Worm (Caenorhabditis elegans) whole organism, early embryonic: Measurements from ENCODE around the gene gcy-34.

Experiments used
- ama-1 ChIP-seq: fragments of 150-350 bp; optimal IDR thresholded peaks from 2 replicates; lab custom pipeline; 2014
- ets-7 ChIP-seq: sonication (generic microtip); optimal IDR thresholded peaks from 2 replicates; lab custom pipeline; 2016; ENCODE audit warnings: missing genotype, missing genetic modification characterization, missing compliant biosample characterization
- flt-1 ChIP-seq: fragments of 200-800 bp; sonication (Bioruptor generic); IDR thresholded peaks from 2 replicates; pipeline ENCODE4 v1.3.6; 2022; ENCODE audit warnings: missing genetic modification characterization, missing compliant biosample characterization
- hmbx-1 ChIP-seq: sonication (generic microtip); optimal IDR thresholded peaks from 2 replicates; lab custom pipeline; 2016; ENCODE audit warnings: mild to moderate bottlenecking, missing genetic modification characterization, missing compliant biosample characterization
- hnd-1 ChIP-seq: sonication (generic microtip); optimal IDR thresholded peaks from 2 replicates; lab custom pipeline; 2016; ENCODE audit warnings: missing genetic modification characterization, missing compliant biosample characterization
- pes-1 ChIP-seq: fragments of 200-800 bp; sonication (Bioruptor generic); IDR thresholded peaks from 2 replicates; pipeline ENCODE4 v1.3.6; 2022; ENCODE audit warnings: missing genetic modification reagents, missing genetic modification characterization, missing compliant biosample characterization
- tra-4 ChIP-seq: sonication (generic microtip); optimal IDR thresholded peaks from 2 replicates; lab custom pipeline; 2017; ENCODE audit warnings: missing genetic modification characterization, missing compliant biosample characterization

DNA sequence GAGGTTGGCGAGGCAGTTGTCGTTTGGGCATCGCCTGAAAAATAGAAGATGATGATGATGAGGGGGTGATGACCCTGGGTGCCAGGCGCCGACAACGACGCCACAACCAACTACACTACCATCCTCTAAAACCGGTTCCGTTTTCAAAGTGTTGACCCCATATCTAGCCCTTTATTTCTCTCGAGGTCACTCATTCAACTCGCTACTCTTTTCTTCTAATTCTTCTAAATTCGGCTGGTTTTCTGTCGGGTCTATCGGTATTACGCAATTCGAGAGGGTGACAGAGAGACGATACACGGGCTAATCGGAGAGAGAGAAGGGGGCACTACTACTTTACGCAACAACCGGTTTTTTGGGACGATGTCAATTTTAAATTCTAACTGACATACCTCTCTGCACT, 14.4 kb downstream of the gcy-34 start:
- TF ChIP-seq pes-1: no peak
- no peak for TF ChIP-seq tra-4 (tag; lab: Kevin White, UChicago)
- no peak for TF ChIP-seq ama-1 (lab: Kevin White, UChicago)
- TF ChIP-seq flt-1 (GFP tag; lab: Robert Waterston, UW): no peak
- TF ChIP-seq hnd-1 (tag; lab: Kevin White, UChicago): no peak
- TF ChIP-seq ets-7: no peak
- no peak for TF ChIP-seq hmbx-1 (tag; lab: Kevin White, UChicago)
